Fruit fly (Drosophila melanogaster): ENCODE measurements around the gene CG7488.

CG7488 gene

dm6 chr3R:12982167-12982981 lies 13.0 kb upstream of the CG7488 start (continued):
- TF ChIP-seq fkh (GFP tag; optimal IDR thresholded peaks at IDR 0.05) (peak; percentile 85), CG6854 (GFP tag; optimal IDR thresholded peaks at IDR 0.05) (no peak), Hr39 (GFP tag; optimal IDR thresholded peaks at IDR 0.05) (peak; percentile 50), CG9139 (GFP tag; optimal IDR thresholded peaks at IDR 0.05) (no peak), CG8632 (GFP tag; optimal IDR thresholded peaks at IDR 0.05) (peak; percentile 72), Sox102F (GFP tag; optimal IDR thresholded peaks at IDR 0.05) (no peak), ss (GFP tag; optimal IDR thresholded peaks at IDR 0.05) (peak; percentile 20 to 56), net (GFP tag; optimal IDR thresholded peaks at IDR 0.05) (peak; percentile 59), achi (GFP tag; optimal IDR thresholded peaks at IDR 0.05) (peak; percentile 61), cyc (GFP tag; optimal IDR thresholded peaks at IDR 0.05) (peak; percentile 31), topi (GFP tag; optimal IDR thresholded peaks at IDR 0.05) (peak; percentile 65), dac (GFP tag; optimal IDR thresholded peaks at IDR 0.05) (peak; percentile 25), Met (GFP tag; optimal IDR thresholded peaks at IDR 0.05) (peak; percentile 65), OdsH (GFP tag; optimal IDR thresholded peaks at IDR 0.05) (peak; percentile 63), CG11902 (GFP tag; optimal IDR thresholded peaks at IDR 0.05) (peak; percentile 32), dsx (GFP tag; optimal IDR thresholded peaks at IDR 0.05; ENCODE audit: poor library complexity, severe bottlenecking) (peak; percentile 44), Eip78C (GFP tag) (peak; percentile 93), CG7368 (GFP tag; optimal IDR thresholded peaks at IDR 0.05) (no peak), Ets96B (tag; optimal IDR thresholded peaks at IDR 0.05) (peak; percentile 63), Smox (GFP tag; optimal IDR thresholded peaks at IDR 0.05) (peak; percentile 46), Eip93F (GFP tag; optimal IDR thresholded peaks at IDR 0.05) (peak; percentile 43), Gug (GFP tag; IDR thresholded peaks at IDR 0.05) (peak; percentile 62), eg (GFP tag; IDR thresholded peaks at IDR 0.05) (peak; percentile 87), CG6163 (GFP tag; IDR thresholded peaks at IDR 0.05) (peak; percentile 67), CG16779 (tag; optimal IDR thresholded peaks at IDR 0.05) (no peak), acj6 (GFP tag; optimal IDR thresholded peaks at IDR 0.05) (peak; percentile 66)

- no peak for TF ChIP-seq lz (GFP tag; optimal IDR thresholded peaks at IDR 0.05)
- TF ChIP-seq dsx (GFP tag; optimal IDR thresholded peaks at IDR 0.05; ENCODE audit: poor library complexity, severe bottlenecking), result no peak
- TF ChIP-seq esn (GFP tag; optimal IDR thresholded peaks at IDR 0.05), result no peak
- no peak for TF ChIP-seq CG11762 (GFP tag; optimal IDR thresholded peaks at IDR 0.05; ENCODE audit: insufficient read depth)
- TF ChIP-seq CG6163 (GFP tag; IDR thresholded peaks at IDR 0.05), result no peak
- TF ChIP-seq Gug (GFP tag; IDR thresholded peaks at IDR 0.05), result no peak
- peak; percentile 13; the same call in 1 of the 3 replicates for TF ChIP-seq CG8119 (GFP tag; IDR thresholded peaks at IDR 0.05)
- TF ChIP-seq Sox14 (GFP tag; optimal IDR thresholded peaks at IDR 0.05), result no peak
- no peak for TF ChIP-seq CG6854 (GFP tag; optimal IDR thresholded peaks at IDR 0.05)
- TF ChIP-seq dac (GFP tag; optimal IDR thresholded peaks at IDR 0.05), result no peak
- peak; percentile 36 for TF ChIP-seq vri (GFP tag; optimal IDR thresholded peaks at IDR 0.05)
- TF ChIP-seq CG31627 (GFP tag; optimal IDR thresholded peaks at IDR 0.05), result no peak
- no peak for TF ChIP-seq Sox15 (GFP tag; optimal IDR thresholded peaks at IDR 0.05)
- TF ChIP-seq Blimp-1 (GFP tag; optimal IDR thresholded peaks at IDR 0.05), result no peak
- TF ChIP-seq CG11902 (GFP tag; optimal IDR thresholded peaks at IDR 0.05), result no peak
- peak; percentile 41; the same call in 1 of the 2 replicates for TF ChIP-seq CG15336 (GFP tag; IDR thresholded peaks at IDR 0.05)
- TF ChIP-seq Eip93F (GFP tag; optimal IDR thresholded peaks at IDR 0.05), result no peak
- peak; percentile 45 for TF ChIP-seq fkh (GFP tag; optimal IDR thresholded peaks at IDR 0.05)
- peak; percentile 36 for TF ChIP-seq svp (GFP tag)
- TF ChIP-seq Hr38 (GFP tag; optimal IDR thresholded peaks at IDR 0.05), result no peak
- TF ChIP-seq CG4318 (GFP tag; optimal IDR thresholded peaks at IDR 0.05), result no peak
- peak; percentile 55; the same call in 2 of the 3 replicates for TF ChIP-seq eg (GFP tag; IDR thresholded peaks at IDR 0.05)
- no peak for TF ChIP-seq CG8319 (GFP tag; optimal IDR thresholded peaks at IDR 0.05)
Observed at dm6 chr3R:12982982-12983633, 12.3 kb upstream of the CG7488 start.

Measured in whole organism, prepupa.